Worm (Caenorhabditis elegans) whole organism, late embryonic: ENCODE results near the gene D2045.7.

Experiments
- ceh-18 ChIP-seq: sonication (generic microtip); optimal IDR thresholded peaks from 2 replicates; lab custom pipeline; 2016; ENCODE audit warnings: missing genetic modification characterization, missing compliant biosample characterization
- ceh-19 ChIP-seq: fragments of 200-800 bp; sonication (Bioruptor generic); optimal IDR thresholded peaks from 2 replicates; lab custom pipeline; 2018; ENCODE audit warnings: mild to moderate bottlenecking, missing genetic modification characterization, missing compliant biosample characterization
- ceh-6 ChIP-seq: fragments of 200-800 bp; sonication (Bioruptor generic); optimal IDR thresholded peaks from 2 replicates; lab custom pipeline; 2018; ENCODE audit warnings: mild to moderate bottlenecking, missing genetic modification characterization, missing compliant biosample characterization
- ceh-9 ChIP-seq: sonication (generic microtip); optimal IDR thresholded peaks from 2 replicates; lab custom pipeline; 2016; ENCODE audit warnings: mild to moderate bottlenecking, missing genetic modification characterization, inconsistent platforms, missing compliant biosample characterization
- che-1 ChIP-seq: sonication (generic microtip); optimal IDR thresholded peaks from 2 replicates; lab custom pipeline; 2016; ENCODE audit warnings: mild to moderate bottlenecking, missing genetic modification characterization, missing compliant biosample characterization
- elt-4 ChIP-seq: sonication (generic microtip); optimal IDR thresholded peaks from 2 replicates; lab custom pipeline; 2016; ENCODE audit warnings: missing genetic modification characterization, missing compliant biosample characterization
- hlh-13 ChIP-seq: fragments of 200-800 bp; sonication (Bioruptor generic); optimal IDR thresholded peaks from 2 replicates; lab custom pipeline; 2018; ENCODE audit warnings: mild to moderate bottlenecking, missing genetic modification characterization, missing compliant biosample characterization
- odd-2 ChIP-seq: sonication (generic microtip); optimal IDR thresholded peaks from 2 replicates; lab custom pipeline; 2017; ENCODE audit warnings: antibody characterized with exemption, mild to moderate bottlenecking, missing genetic modification characterization, missing compliant biosample characterization
- pag-3 ChIP-seq: sonication (generic microtip); optimal IDR thresholded peaks from 2 replicates; lab custom pipeline; 2016; ENCODE audit warnings: missing compliant biosample characterization, missing genetic modification characterization, borderline replicate concordance
- pha-2 ChIP-seq: sonication (generic microtip); optimal IDR thresholded peaks from 2 replicates; lab custom pipeline; 2017; ENCODE audit warnings: mild to moderate bottlenecking, missing genetic modification characterization, missing compliant biosample characterization
- ref-2 ChIP-seq: sonication (generic microtip); optimal IDR thresholded peaks from 2 replicates; lab custom pipeline; 2016; ENCODE audit warnings: missing genetic modification characterization, missing compliant biosample characterization
- rnt-1 ChIP-seq: sonication (generic microtip); optimal IDR thresholded peaks from 2 replicates; lab custom pipeline; 2016; ENCODE audit warnings: missing genetic modification characterization, missing compliant biosample characterization
- sox-2 ChIP-seq: fragments of 200-800 bp; sonication (Bioruptor generic); IDR thresholded peaks from 2 replicates; pipeline ENCODE4 v1.3.6; 2022; ENCODE audit warnings: missing genetic modification reagents, missing genetic modification characterization, missing compliant biosample characterization
- unc-42 ChIP-seq: sonication (generic microtip); optimal IDR thresholded peaks from 2 replicates; lab custom pipeline; 2016; ENCODE audit warnings: missing genotype, missing genetic modification characterization, missing compliant biosample characterization
- unc-55 ChIP-seq: sonication (generic microtip); optimal IDR thresholded peaks from 2 replicates; lab custom pipeline; 2017; ENCODE audit warnings: missing biosample characterization, missing genetic modification reagents, missing genetic modification characterization

The D2045.7 gene

ce11 chrIII:10525927-10526326, 46.6 kb downstream of the D2045.7 start:
- TF ChIP-seq ceh-18 (tag; lab: Kevin White, UChicago) (peak; percentile 73), rnt-1 (peak; percentile 41), unc-42 (tag; lab: Kevin White, UChicago) (no peak), odd-2 (tag; lab: Kevin White, UChicago) (no peak), ref-2 (no peak), unc-55 (GFP tag; lab: Kevin White, UChicago) (peak; percentile 79)

- TF ChIP-seq sox-2 (GFP tag; lab: Robert Waterston, UW), result no peak
- TF ChIP-seq che-1, result no peak
- TF ChIP-seq ceh-9 (tag; lab: Kevin White, UChicago), result no peak
- TF ChIP-seq rnt-1, result no peak
- TF ChIP-seq hlh-13 (GFP tag; lab: Kevin White, UChicago), result no peak
- TF ChIP-seq pag-3 (tag; lab: Kevin White, UChicago), result no peak
- TF ChIP-seq ceh-6 (GFP tag; lab: Kevin White, UChicago), result no peak
- TF ChIP-seq pha-2, result no peak
- no peak for TF ChIP-seq ceh-19 (GFP tag; lab: Kevin White, UChicago)
- no peak for TF ChIP-seq elt-4 (tag; lab: Kevin White, UChicago)
Measured at ce11 chrIII:10527446-10527845, 48.2 kb downstream of the D2045.7 start.
